Fruit fly (Drosophila melanogaster) whole organism, prepupa: ENCODE data around the gene CG45544.
A peak's percentile ranks its signal among the peaks of the same experiment; 100 is the strongest.

Experiments used
- CG10631 ChIP-seq: fragments of 200-800 bp; sonication (Bioruptor generic); optimal IDR thresholded peaks from 2 replicates; lab custom pipeline; 2016; ENCODE audit warnings: missing biosample characterization, missing genetic modification characterization
- CG10669 ChIP-seq: fragments of 200-800 bp; sonication (Bioruptor generic); optimal IDR thresholded peaks from 3 replicates; lab custom pipeline; 2018; ENCODE audit warnings: missing biosample characterization, mild to moderate bottlenecking, missing genetic modification characterization, moderate library complexity
- CG11762 ChIP-seq: fragments of 200-800 bp; sonication (Bioruptor generic); optimal IDR thresholded peaks from 3 replicates; lab custom pipeline; 2016; ENCODE audit warnings: missing biosample characterization, missing genetic modification characterization; ENCODE audit not compliant: insufficient read depth
- CG3032 ChIP-seq: fragments of 200-800 bp; optimal IDR thresholded peaks from 2 replicates; lab custom pipeline; 2019; ENCODE audit warnings: missing biosample characterization, mild to moderate bottlenecking, missing genetic modification characterization, moderate library complexity
- CG31627 ChIP-seq: fragments of 200-800 bp; sonication (Bioruptor generic); optimal IDR thresholded peaks from 3 replicates; lab custom pipeline; 2016; ENCODE audit warnings: missing biosample characterization, missing genetic modification characterization
- CG32006 ChIP-seq: fragments of 200-800 bp; sonication (Bioruptor generic); optimal IDR thresholded peaks from 3 replicates; lab custom pipeline; 2017; ENCODE audit warnings: missing biosample characterization, mild to moderate bottlenecking, missing genetic modification characterization
- CG34406 ChIP-seq: fragments of 200-800 bp; sonication (Bioruptor generic); optimal IDR thresholded peaks from 3 replicates; lab custom pipeline; 2016; ENCODE audit warnings: missing biosample characterization, missing genetic modification characterization
- CG3919 ChIP-seq: fragments of 200-800 bp; sonication (Bioruptor generic); optimal IDR thresholded peaks from 3 replicates; lab custom pipeline; 2016; ENCODE audit warnings: missing biosample characterization, missing genetic modification characterization
- CG6276 ChIP-seq: fragments of 200-800 bp; sonication (Bioruptor generic); optimal IDR thresholded peaks from 2 replicates; lab custom pipeline; 2017; ENCODE audit warnings: missing biosample characterization, mild to moderate bottlenecking, missing genetic modification characterization
- CG6792 ChIP-seq: fragments of 200-800 bp; sonication (Bioruptor generic); optimal IDR thresholded peaks from 3 replicates; lab custom pipeline; 2016; ENCODE audit warnings: missing biosample characterization, missing genetic modification characterization
- CG6808 ChIP-seq: fragments of 200-800 bp; sonication (Bioruptor generic); optimal IDR thresholded peaks from 3 replicates; lab custom pipeline; 2017; ENCODE audit warnings: missing biosample characterization, missing genetic modification characterization, mild to moderate bottlenecking, moderate library complexity, missing genetic modification reagents
- CG6854 ChIP-seq: fragments of 200-800 bp; sonication (Bioruptor generic); optimal IDR thresholded peaks from 2 replicates; lab custom pipeline; 2017; ENCODE audit warnings: missing biosample characterization, mild to moderate bottlenecking, missing genetic modification characterization
- CG7368 ChIP-seq: fragments of 200-800 bp; sonication (Bioruptor generic); optimal IDR thresholded peaks from 3 replicates; lab custom pipeline; 2016; ENCODE audit warnings: missing biosample characterization, missing genetic modification characterization
- CG8319 ChIP-seq: fragments of 200-800 bp; sonication (Bioruptor generic); optimal IDR thresholded peaks from 3 replicates; lab custom pipeline; 2016; ENCODE audit warnings: missing biosample characterization, missing genetic modification characterization
- CG9139 ChIP-seq: fragments of 200-800 bp; sonication (Bioruptor generic); optimal IDR thresholded peaks from 3 replicates; lab custom pipeline; 2017; ENCODE audit warnings: missing biosample characterization, mild to moderate bottlenecking, missing genetic modification characterization
- Eip75B ChIP-seq: fragments of 200-800 bp; sonication (Bioruptor generic); optimal IDR thresholded peaks from 3 replicates; lab custom pipeline; 2016; ENCODE audit warnings: missing biosample characterization, missing genetic modification characterization
- Eip78C ChIP-seq: fragments of 200-800 bp; sonication (Bioruptor generic); peaks from one replicate; lab custom pipeline; 2016; ENCODE audit warnings: missing biosample characterization, missing genetic modification characterization
- Eip93F ChIP-seq: fragments of 200-800 bp; sonication (Bioruptor generic); optimal IDR thresholded peaks from 2 replicates; lab custom pipeline; 2016; ENCODE audit warnings: missing biosample characterization, mild to moderate bottlenecking, missing genetic modification characterization
- Ets21C ChIP-seq: fragments of 200-800 bp; sonication (Bioruptor generic); optimal IDR thresholded peaks from 3 replicates; lab custom pipeline; 2016; ENCODE audit warnings: missing biosample characterization, missing genetic modification characterization
- Ets96B ChIP-seq: fragments of 200-800 bp; optimal IDR thresholded peaks from 2 replicates; lab custom pipeline; 2019; ENCODE audit warnings: missing biosample characterization, mild to moderate bottlenecking, missing genetic modification characterization, moderate library complexity
- Hr38 ChIP-seq: sonication (Bioruptor generic); optimal IDR thresholded peaks from 2 replicates; lab custom pipeline; 2016; ENCODE audit warnings: missing biosample characterization, missing genetic modification characterization
- Hr39 ChIP-seq: fragments of 200-800 bp; sonication (Bioruptor generic); optimal IDR thresholded peaks from 2 replicates; lab custom pipeline; 2016; ENCODE audit warnings: missing biosample characterization, missing genetic modification characterization
- Hr4 ChIP-seq: fragments of 200-800 bp; sonication (Bioruptor generic); optimal IDR thresholded peaks from 3 replicates; lab custom pipeline; 2016; ENCODE audit warnings: missing biosample characterization, missing genetic modification characterization
- Met ChIP-seq: fragments of 200-800 bp; sonication (Bioruptor generic); optimal IDR thresholded peaks from 3 replicates; lab custom pipeline; 2016; ENCODE audit warnings: missing biosample characterization, missing genetic modification characterization
- OdsH ChIP-seq: fragments of 200-800 bp; sonication (Bioruptor generic); optimal IDR thresholded peaks from 3 replicates; lab custom pipeline; 2016; ENCODE audit warnings: missing biosample characterization, missing genetic modification characterization
- Smox ChIP-seq: fragments of 200-800 bp; sonication (Bioruptor generic); optimal IDR thresholded peaks from 3 replicates; lab custom pipeline; 2016; ENCODE audit warnings: missing biosample characterization, missing genetic modification characterization
- Sox102F ChIP-seq: fragments of 200-800 bp; sonication (Bioruptor generic); optimal IDR thresholded peaks from 2 replicates; lab custom pipeline; 2016; ENCODE audit warnings: missing biosample characterization, mild to moderate bottlenecking, missing genetic modification characterization
- Sox14 ChIP-seq: fragments of 200-800 bp; sonication (Bioruptor generic); optimal IDR thresholded peaks from 3 replicates; lab custom pipeline; 2016; ENCODE audit warnings: missing biosample characterization, missing genetic modification characterization
- achi ChIP-seq: fragments of 200-800 bp; sonication (Bioruptor generic); optimal IDR thresholded peaks from 3 replicates; lab custom pipeline; 2016; ENCODE audit warnings: missing biosample characterization, missing genetic modification characterization
- acj6 ChIP-seq: fragments of 200-800 bp; sonication (Bioruptor generic); optimal IDR thresholded peaks from 3 replicates; lab custom pipeline; 2016; ENCODE audit warnings: missing biosample characterization, missing genetic modification characterization
- cyc ChIP-seq: fragments of 200-800 bp; sonication (Bioruptor generic); optimal IDR thresholded peaks from 3 replicates; lab custom pipeline; 2016; ENCODE audit warnings: missing biosample characterization, missing genetic modification characterization
- dac ChIP-seq: fragments of 200-800 bp; sonication (Bioruptor generic); optimal IDR thresholded peaks from 2 replicates; lab custom pipeline; 2017; ENCODE audit warnings: missing biosample characterization, mild to moderate bottlenecking, missing genetic modification characterization
- dsx ChIP-seq: fragments of 200-800 bp; optimal IDR thresholded peaks from 3 replicates; lab custom pipeline; 2019; ENCODE audit warnings: missing biosample characterization, mild to moderate bottlenecking, missing genetic modification characterization, moderate library complexity; ENCODE audit not compliant: poor library complexity, severe bottlenecking
- eg ChIP-seq: fragments of 200-800 bp; sonication (Bioruptor generic); IDR thresholded peaks from 3 replicates; pipeline ENCODE4 v1.3.6; 2022; ENCODE audit warnings: missing biosample characterization, missing genetic modification characterization
- esn ChIP-seq: fragments of 200-800 bp; sonication (Bioruptor generic); optimal IDR thresholded peaks from 2 replicates; lab custom pipeline; 2016; ENCODE audit warnings: missing biosample characterization, mild to moderate bottlenecking, missing genetic modification characterization, moderate library complexity
- lz ChIP-seq: fragments of 200-800 bp; sonication (Bioruptor generic); optimal IDR thresholded peaks from 3 replicates; lab custom pipeline; 2016; ENCODE audit warnings: missing biosample characterization, missing genetic modification characterization
- net ChIP-seq: fragments of 200-800 bp; sonication (Bioruptor generic); optimal IDR thresholded peaks from 3 replicates; lab custom pipeline; 2016; ENCODE audit warnings: missing biosample characterization, missing genetic modification characterization
- pdm3 ChIP-seq: fragments of 200-800 bp; sonication (Bioruptor generic); optimal IDR thresholded peaks from 3 replicates; lab custom pipeline; 2016; ENCODE audit warnings: missing biosample characterization, missing genetic modification characterization
- salr ChIP-seq, 2 experiments: fragments of 200-800 bp; sonication (Bioruptor generic); optimal IDR thresholded peaks; 3 replicates each; lab custom pipeline; 2016 to 2018; ENCODE audit warnings: missing biosample characterization in 2 of 2, missing genetic modification characterization in 2 of 2, mild to moderate bottlenecking in 1 of 2
- spab ChIP-seq: fragments of 200-800 bp; sonication (Bioruptor generic); optimal IDR thresholded peaks from 2 replicates; lab custom pipeline; 2017; ENCODE audit warnings: missing biosample characterization, mild to moderate bottlenecking, missing genetic modification characterization, missing genetic modification reagents
- ss ChIP-seq, 2 experiments: fragments of 200-800 bp; sonication (Bioruptor generic); optimal IDR thresholded peaks; 2 replicates in 1 of 2; 3 replicates in 1 of 2; lab custom pipeline; 2017 to 2018; ENCODE audit warnings: mild to moderate bottlenecking in 2 of 2, missing biosample characterization in 2 of 2, missing genetic modification characterization in 2 of 2, moderate library complexity in 1 of 2
- svp ChIP-seq: fragments of 200-800 bp; sonication (Bioruptor generic); peaks from one replicate; lab custom pipeline; 2016; ENCODE audit warnings: missing biosample characterization, missing genetic modification characterization
- topi ChIP-seq: fragments of 200-800 bp; sonication (Bioruptor generic); optimal IDR thresholded peaks from 3 replicates; lab custom pipeline; 2016; ENCODE audit warnings: missing biosample characterization, missing genetic modification characterization
- vri ChIP-seq: fragments of 200-800 bp; sonication (Bioruptor generic); optimal IDR thresholded peaks from 3 replicates; lab custom pipeline; 2016; ENCODE audit warnings: missing biosample characterization, mild to moderate bottlenecking, missing genetic modification characterization

Gene CG45544

dm6 chr3R:29280633-29281572 is 24.6 kb downstream of the CG45544 start (continued):
- peak; percentile 68 for TF ChIP-seq CG32006 (GFP tag; lab: Kevin White, UChicago)
- peak; percentile 49; the same call in 2 of the 3 replicates for TF ChIP-seq eg (GFP tag; lab: Robert Waterston, UW)
- peak; percentile 44 for TF ChIP-seq spab (GFP tag; lab: Kevin White, UChicago)
- TF ChIP-seq Smox: no peak
- TF ChIP-seq Hr4: peak; percentile 25
- no peak for TF ChIP-seq Met (GFP tag; lab: Kevin White, UChicago)
- TF ChIP-seq CG11762: peak; percentile 54
- peak; percentile 8 for TF ChIP-seq CG6276 (GFP tag; lab: Kevin White, UChicago)
- TF ChIP-seq CG10669: peak; percentile 48
- no peak for TF ChIP-seq CG34406 (GFP tag; lab: Kevin White, UChicago)
- no peak for TF ChIP-seq Hr38 (GFP tag; lab: Kevin White, UChicago)
- TF ChIP-seq Eip75B (GFP tag; lab: Kevin White, UChicago): peak; percentile 52

dm6 chr3R:29282939-29283616 is 26.8 kb downstream of the CG45544 start:
- TF ChIP-seq OdsH (peak; percentile 16), Ets21C (GFP tag; lab: Kevin White, UChicago) (peak; percentile 20), acj6 (GFP tag; lab: Kevin White, UChicago) (peak; percentile 8), CG8319 (GFP tag; lab: Kevin White, UChicago) (no peak), Eip75B (GFP tag; lab: Kevin White, UChicago) (peak; percentile 8), spab (GFP tag; lab: Kevin White, UChicago) (peak; percentile 11), net (GFP tag; lab: Kevin White, UChicago) (no peak), topi (GFP tag; lab: Kevin White, UChicago) (peak; percentile 52), CG6808 (GFP tag; lab: Kevin White, UChicago) (peak; percentile 35), CG11762 (no peak), esn (GFP tag; lab: Kevin White, UChicago) (peak; percentile 53), salr (GFP tag; optimal IDR thresholded peaks at IDR 0.05; lab: Kevin White, UChicago) (peak in 1 of 2 experiments; percentile 0), CG9139 (no peak), Met (GFP tag; lab: Kevin White, UChicago) (peak; percentile 42), Smox (peak; percentile 48), Eip78C (GFP tag; lab: Kevin White, UChicago) (peak; percentile 78), vri (GFP tag; lab: Kevin White, UChicago) (peak; percentile 62), Hr38 (GFP tag; lab: Kevin White, UChicago) (no peak), Sox102F (GFP tag; lab: Kevin White, UChicago) (peak; percentile 25), dsx (peak; percentile 34), Sox14 (peak; percentile 46), Ets96B (tag; lab: Kevin White, UChicago) (peak; percentile 34), dac (no peak), Eip93F (no peak), CG3919 (GFP tag; lab: Kevin White, UChicago) (peak; percentile 13), CG10631 (peak; percentile 48), CG31627 (GFP tag; lab: Kevin White, UChicago) (peak; percentile 47), Hr39 (GFP tag; lab: Kevin White, UChicago) (peak; percentile 36), pdm3 (GFP tag; lab: Kevin White, UChicago) (no peak), cyc (GFP tag; lab: Kevin White, UChicago) (peak; percentile 22), CG6854 (peak; percentile 33), lz (GFP tag; lab: Kevin White, UChicago) (peak; percentile 50), svp (peak; percentile 81), CG3032 (tag; lab: Kevin White, UChicago) (peak; percentile 9), ss (GFP tag; optimal IDR thresholded peaks at IDR 0.05; lab: Kevin White, UChicago) (peak in 1 of 2 experiments; percentile 48), CG7368 (no peak), CG34406 (GFP tag; lab: Kevin White, UChicago) (no peak), CG6792 (GFP tag; lab: Kevin White, UChicago) (peak; percentile 33), achi (GFP tag; lab: Kevin White, UChicago) (no peak)
